Worm (Caenorhabditis elegans) whole organism, young adult: Measurements from ENCODE around the gene gsr-1.

Source experiments
- B0261.1 ChIP-seq: sonication (generic microtip); optimal IDR thresholded peaks from 2 replicates; lab custom pipeline; 2016; ENCODE audit warnings: mild to moderate bottlenecking, missing genetic modification characterization, moderate library complexity, missing compliant biosample characterization
- B0336.3 ChIP-seq: fragments of 200-800 bp; sonication (Bioruptor generic); IDR thresholded peaks from 2 replicates; pipeline ENCODE4 v1.3.6; 2022; ENCODE audit warnings: missing genetic modification characterization, missing compliant biosample characterization
- F10E7.11 ChIP-seq: sonication (generic microtip); optimal IDR thresholded peaks from 2 replicates; lab custom pipeline; 2017; ENCODE audit warnings: mild to moderate bottlenecking, missing genetic modification characterization, moderate library complexity, missing compliant biosample characterization
- F23B12.7 ChIP-seq: sonication (generic microtip); optimal IDR thresholded peaks from 2 replicates; lab custom pipeline; 2017; ENCODE audit warnings: missing genetic modification characterization, mild to moderate bottlenecking, missing compliant biosample characterization, antibody characterized with exemption, moderate library complexity; ENCODE audit not compliant: insufficient read depth
- F37B4.10 ChIP-seq: fragments of 200-800 bp; sonication (Bioruptor generic); IDR thresholded peaks from 2 replicates; pipeline ENCODE4 v1.3.6; 2022; ENCODE audit warnings: missing genetic modification characterization, missing compliant biosample characterization
- F39B2.1 ChIP-seq: fragments of 200-800 bp; sonication (Bioruptor generic); IDR thresholded peaks from 2 replicates; pipeline ENCODE4 v1.3.6; 2022; ENCODE audit warnings: missing genetic modification reagents, missing genetic modification characterization, missing compliant biosample characterization
- F55B11.4 ChIP-seq: sonication (generic microtip); optimal IDR thresholded peaks from 2 replicates; lab custom pipeline; 2016; ENCODE audit warnings: missing compliant biosample characterization, missing genetic modification characterization, borderline replicate concordance; ENCODE audit not compliant: insufficient read depth
- K12H6.12 ChIP-seq: fragments of 200-800 bp; sonication (Bioruptor generic); optimal IDR thresholded peaks from 2 replicates; lab custom pipeline; 2018; ENCODE audit warnings: mild to moderate bottlenecking, missing genetic modification characterization, missing compliant biosample characterization
- Y53F4B.3 ChIP-seq: fragments of 200-800 bp; sonication (Bioruptor generic); IDR thresholded peaks from 2 replicates; pipeline ENCODE4 v1.3.6; 2022; ENCODE audit warnings: missing genetic modification reagents, missing genetic modification characterization, missing compliant biosample characterization
- Y56A3A.18 ChIP-seq: fragments of 200-800 bp; sonication (Bioruptor generic); IDR thresholded peaks from 2 replicates; pipeline ENCODE4 v1.3.6; 2022; ENCODE audit warnings: missing genetic modification reagents, missing genetic modification characterization, missing compliant biosample characterization
- ama-1 ChIP-seq, 3 experiments: fragments of 150-350 bp in 1 of 3; sonication (generic microtip) in 2 of 3; optimal IDR thresholded peaks; 2 replicates each; lab custom pipeline; 2014 to 2018; ENCODE audit warnings: missing biosample characterization in 2 of 3, missing genetic modification characterization in 2 of 3, missing genetic modification reagents in 2 of 3
- aptf-2 ChIP-seq: fragments of 200-800 bp; sonication (Bioruptor generic); conservative IDR thresholded peaks from 2 replicates; pipeline ENCODE4 v1.3.6; 2022; ENCODE audit warnings: missing genetic modification reagents, missing genetic modification characterization, missing compliant biosample characterization
- attf-5 ChIP-seq: fragments of 200-800 bp; sonication (Bioruptor generic); optimal IDR thresholded peaks from 2 replicates; lab custom pipeline; 2018; ENCODE audit warnings: mild to moderate bottlenecking, missing genetic modification characterization, missing compliant biosample characterization
- attf-6 ChIP-seq: fragments of 200-800 bp; sonication (Bioruptor generic); IDR thresholded peaks from 2 replicates; pipeline ENCODE4 v1.3.6; 2022; ENCODE audit warnings: missing genetic modification reagents, missing genetic modification characterization, missing compliant biosample characterization
- bed-1 ChIP-seq: fragments of 200-800 bp; sonication (Bioruptor generic); IDR thresholded peaks from 2 replicates; pipeline ENCODE4 v1.3.6; 2022; ENCODE audit warnings: missing genetic modification reagents, missing genetic modification characterization, missing compliant biosample characterization
- ccch-3 ChIP-seq: fragments of 200-800 bp; sonication (Bioruptor generic); optimal IDR thresholded peaks from 2 replicates; lab custom pipeline; 2018; ENCODE audit warnings: mild to moderate bottlenecking, missing genetic modification characterization, missing compliant biosample characterization
- ceh-91 ChIP-seq: fragments of 200-800 bp; sonication (Bioruptor generic); IDR thresholded peaks from 2 replicates; pipeline ENCODE4 v1.3.6; 2022; ENCODE audit warnings: missing genetic modification reagents, missing genetic modification characterization, missing compliant biosample characterization
- dpl-1 ChIP-seq: fragments of 150-350 bp; optimal IDR thresholded peaks from 2 replicates; lab custom pipeline; 2014; ENCODE audit warnings: missing biosample characterization, missing genetic modification reagents, missing genetic modification characterization
- efl-1 ChIP-seq: fragments of 150-350 bp; optimal IDR thresholded peaks from 2 replicates; lab custom pipeline; 2014; ENCODE audit warnings: missing biosample characterization, missing genetic modification reagents, missing genetic modification characterization
- egl-44 ChIP-seq: fragments of 200-800 bp; sonication (Bioruptor generic); IDR thresholded peaks from 2 replicates; pipeline ENCODE4 v1.3.6; 2022; ENCODE audit warnings: missing genetic modification reagents, missing genetic modification characterization, missing compliant biosample characterization
- egrh-3 ChIP-seq: fragments of 200-800 bp; sonication (Bioruptor generic); IDR thresholded peaks from 2 replicates; pipeline ENCODE4 v1.3.6; 2022; ENCODE audit warnings: missing genetic modification reagents, missing genetic modification characterization, missing compliant biosample characterization
- ekl-4 ChIP-seq: fragments of 200-800 bp; sonication (Bioruptor generic); IDR thresholded peaks from 2 replicates; pipeline ENCODE4 v1.3.6; 2022; ENCODE audit warnings: missing genetic modification reagents, missing genetic modification characterization, missing compliant biosample characterization
- gei-17 ChIP-seq: fragments of 200-800 bp; sonication (Bioruptor generic); optimal IDR thresholded peaks from 2 replicates; lab custom pipeline; 2018; ENCODE audit warnings: mild to moderate bottlenecking, missing genetic modification characterization, missing compliant biosample characterization
- him-1 ChIP-seq: sonication (generic microtip); optimal IDR thresholded peaks from 2 replicates; lab custom pipeline; 2016; ENCODE audit warnings: missing genotype, missing genetic modification reagents, missing genetic modification characterization, missing compliant biosample characterization
- hlh-26 ChIP-seq: fragments of 200-800 bp; sonication (Bioruptor generic); conservative IDR thresholded peaks from 2 replicates; pipeline ENCODE4 v1.3.6; 2022; ENCODE audit warnings: missing genetic modification reagents, missing genetic modification characterization, missing compliant biosample characterization
- hmg-1.2 ChIP-seq: fragments of 200-800 bp; sonication (Bioruptor generic); IDR thresholded peaks from 2 replicates; pipeline ENCODE4 v1.3.6; 2022; ENCODE audit warnings: missing genetic modification reagents, missing genetic modification characterization, missing compliant biosample characterization
- lin-40 ChIP-seq: sonication (generic microtip); optimal IDR thresholded peaks from 2 replicates; lab custom pipeline; 2016; ENCODE audit warnings: missing genetic modification characterization, mild to moderate bottlenecking, missing compliant biosample characterization, missing genotype, missing genetic modification reagents
- madf-10 ChIP-seq: sonication (generic microtip); optimal IDR thresholded peaks from 2 replicates; lab custom pipeline; 2016; ENCODE audit warnings: mild to moderate bottlenecking, missing genetic modification characterization, missing compliant biosample characterization
- madf-8 ChIP-seq: fragments of 200-800 bp; sonication (Bioruptor generic); conservative IDR thresholded peaks from 2 replicates; pipeline ENCODE4 v1.3.6; 2022; ENCODE audit warnings: missing genetic modification reagents, missing genetic modification characterization, missing compliant biosample characterization
- mes-4 ChIP-seq: sonication (generic microtip); optimal IDR thresholded peaks from 2 replicates; lab custom pipeline; 2016; ENCODE audit warnings: missing genotype, missing genetic modification characterization, missing compliant biosample characterization
- mxl-1 ChIP-seq: sonication (generic microtip); optimal IDR thresholded peaks from 2 replicates; lab custom pipeline; 2016; ENCODE audit warnings: missing genetic modification characterization, missing compliant biosample characterization
- nfya-1 ChIP-seq: sonication (generic microtip); optimal IDR thresholded peaks from 2 replicates; lab custom pipeline; 2017; ENCODE audit warnings: antibody characterized with exemption, missing compliant biosample characterization, missing genetic modification characterization, borderline replicate concordance; ENCODE audit not compliant: insufficient read depth
- nhr-179 ChIP-seq: sonication (generic microtip); optimal IDR thresholded peaks from 2 replicates; lab custom pipeline; 2016; ENCODE audit warnings: mild to moderate bottlenecking, missing genetic modification characterization, missing compliant biosample characterization
- nhr-80 ChIP-seq: sonication (generic microtip); optimal IDR thresholded peaks from 2 replicates; lab custom pipeline; 2016; ENCODE audit warnings: missing genetic modification characterization, missing compliant biosample characterization
- rpc-1 ChIP-seq, 2 experiments: fragments of 150-350 bp in 1 of 2; sonication (generic microtip) in 1 of 2; optimal IDR thresholded peaks; 2 replicates each; lab custom pipeline; 2014 to 2018; ENCODE audit warnings: missing biosample characterization in 1 of 2, missing genetic modification characterization in 1 of 2, missing genetic modification reagents in 1 of 2, missing genotype in 1 of 2
- sea-2 ChIP-seq: fragments of 200-800 bp; sonication (Bioruptor generic); IDR thresholded peaks from 2 replicates; pipeline ENCODE4 v1.3.6; 2022; ENCODE audit warnings: missing genetic modification characterization, missing compliant biosample characterization
- snpc-1.1 ChIP-seq: sonication (generic microtip); optimal IDR thresholded peaks from 2 replicates; lab custom pipeline; 2017; ENCODE audit warnings: missing genetic modification characterization, mild to moderate bottlenecking, missing compliant biosample characterization, antibody characterized with exemption, moderate library complexity, missing genotype, missing genetic modification reagents; ENCODE audit not compliant: insufficient read depth
- somi-1 ChIP-seq: fragments of 200-800 bp; sonication (Bioruptor generic); optimal IDR thresholded peaks from 2 replicates; lab custom pipeline; 2018; ENCODE audit warnings: mild to moderate bottlenecking, missing genetic modification characterization, missing compliant biosample characterization
- tbx-9 ChIP-seq: sonication (generic microtip); optimal IDR thresholded peaks from 2 replicates; lab custom pipeline; 2016; ENCODE audit warnings: borderline replicate concordance, missing genetic modification characterization, inconsistent platforms, missing compliant biosample characterization
- unc-130 ChIP-seq: sonication (generic microtip); optimal IDR thresholded peaks from 2 replicates; lab custom pipeline; 2016; ENCODE audit warnings: missing genetic modification reagents, missing genetic modification characterization, missing compliant biosample characterization
- xnd-1 ChIP-seq: sonication (generic microtip); optimal IDR thresholded peaks from 2 replicates; lab custom pipeline; 2016; ENCODE audit warnings: missing genotype, missing genetic modification reagents, missing genetic modification characterization, missing compliant biosample characterization
- zfh-2 ChIP-seq: fragments of 200-800 bp; sonication (Bioruptor generic); conservative IDR thresholded peaks from 2 replicates; pipeline ENCODE4 v1.3.6; 2022; ENCODE audit warnings: missing genetic modification reagents, missing genetic modification characterization, missing compliant biosample characterization
- ztf-18 ChIP-seq: sonication (generic microtip); optimal IDR thresholded peaks from 2 replicates; lab custom pipeline; 2016; ENCODE audit warnings: missing genotype, mild to moderate bottlenecking, missing genetic modification characterization, missing compliant biosample characterization
- ztf-25 ChIP-seq: fragments of 200-800 bp; sonication (Bioruptor generic); IDR thresholded peaks from 2 replicates; pipeline ENCODE4 v1.3.6; 2022; ENCODE audit warnings: missing genetic modification reagents, missing genetic modification characterization, missing compliant biosample characterization
- ztf-28 ChIP-seq: fragments of 200-800 bp; sonication (Bioruptor generic); IDR thresholded peaks from 2 replicates; pipeline ENCODE4 v1.3.6; 2022; ENCODE audit warnings: missing genetic modification reagents, missing genetic modification characterization, missing compliant biosample characterization
- ztf-3 ChIP-seq: fragments of 200-800 bp; sonication (Bioruptor generic); optimal IDR thresholded peaks from 2 replicates; lab custom pipeline; 2018; ENCODE audit warnings: mild to moderate bottlenecking, missing genetic modification characterization, missing compliant biosample characterization

gsr-1 gene

DNA sequence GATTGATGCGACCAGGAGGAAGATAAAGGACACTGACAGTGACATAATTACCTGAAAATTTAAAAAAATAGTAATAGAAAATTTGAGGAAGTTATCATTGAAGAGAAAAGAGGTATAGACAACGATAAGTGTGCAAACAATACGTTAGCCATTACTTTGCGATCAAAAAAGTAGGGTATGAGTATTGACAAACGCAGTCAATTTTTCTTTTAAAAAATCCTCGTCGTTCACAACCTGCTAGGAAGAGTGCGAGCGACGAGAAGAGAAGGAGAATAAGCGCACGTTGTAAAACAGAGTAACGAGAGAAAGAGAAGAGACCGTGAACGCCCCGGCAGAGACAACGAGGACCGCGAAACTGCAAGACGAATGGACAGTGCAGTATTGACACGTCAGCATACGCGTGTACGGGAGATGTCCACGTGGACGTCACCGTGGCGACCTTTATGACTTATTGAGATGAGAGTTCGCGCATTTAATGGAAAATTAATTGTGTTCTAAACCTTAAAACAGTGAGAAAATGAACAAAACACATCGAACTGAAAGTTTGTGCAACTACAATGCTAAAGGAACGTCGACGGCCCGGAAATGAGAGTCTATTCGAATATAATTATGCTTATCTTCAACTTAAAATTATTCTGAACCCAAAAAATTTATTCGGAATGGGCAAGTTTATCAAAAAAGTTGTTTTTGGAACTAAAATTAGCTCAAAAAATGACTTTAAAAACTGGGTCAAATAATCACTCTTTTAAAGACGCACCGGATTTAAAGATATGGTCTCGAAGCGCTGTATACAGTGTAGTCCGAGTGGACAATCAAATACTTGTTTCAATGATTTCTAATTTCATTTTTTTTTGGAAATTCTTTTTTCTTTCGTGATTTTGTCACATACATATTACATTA is 51.0 kb downstream of the gsr-1 start, which contains the start of the genes pdi-1 and C14B1.2 (continued):
- TF ChIP-seq attf-5 (GFP tag; lab: Kevin White, UChicago) (peak; percentile 84), ztf-3 (GFP tag; lab: Kevin White, UChicago) (no peak), madf-8 (GFP tag; lab: Robert Waterston, UW) (no peak), F39B2.1 (GFP tag; lab: Robert Waterston, UW) (no peak), nhr-179 (tag; lab: Kevin White, UChicago) (no peak), nhr-80 (tag; lab: Kevin White, UChicago) (peak; percentile 91), egrh-3 (GFP tag; lab: Robert Waterston, UW) (no peak), F37B4.10 (GFP tag; lab: Robert Waterston, UW) (0 out of 2 replicates have a peak, but pooled peaks have one; percentile 22), F23B12.7 (tag; lab: Kevin White, UChicago) (peak; percentile 53), nfya-1 (no peak), madf-10 (tag; lab: Kevin White, UChicago) (peak; percentile 44), Y56A3A.18 (GFP tag; lab: Robert Waterston, UW) (no peak), B0336.3 (GFP tag; lab: Robert Waterston, UW) (peak; percentile 43; the same call in 1 of the 2 replicates), ccch-3 (GFP tag; lab: Kevin White, UChicago) (no peak), zfh-2 (GFP tag; lab: Robert Waterston, UW) (peak; percentile 84), ztf-18 (tag; lab: Kevin White, UChicago) (peak; percentile 79), somi-1 (no peak), ceh-91 (GFP tag; lab: Robert Waterston, UW) (no peak), aptf-2 (GFP tag; lab: Robert Waterston, UW) (no peak), ekl-4 (GFP tag; lab: Robert Waterston, UW) (no peak), hlh-26 (GFP tag; lab: Robert Waterston, UW) (no peak), sea-2 (no peak), efl-1 (no peak), gei-17 (GFP tag; lab: Kevin White, UChicago) (no peak), xnd-1 (tag; lab: Kevin White, UChicago) (no peak), snpc-1.1 (tag; lab: Kevin White, UChicago) (no peak), F55B11.4 (no peak), Y53F4B.3 (no peak), him-1 (tag; lab: Kevin White, UChicago) (no peak), K12H6.12 (tag; lab: Kevin White, UChicago) (no peak), egl-44 (GFP tag; lab: Robert Waterston, UW) (no peak), unc-130 (GFP tag; lab: Kevin White, UChicago) (no peak), lin-40 (tag; lab: Kevin White, UChicago) (peak; percentile 51), ztf-28 (GFP tag; lab: Robert Waterston, UW) (no peak), ztf-25 (GFP tag; lab: Robert Waterston, UW) (no peak), ama-1 (optimal IDR thresholded peaks at IDR 0.05; lab: Kevin White, UChicago) (peak; percentile 29), ama-1 (GFP tag; optimal IDR thresholded peaks at IDR 0.05; lab: Kevin White, UChicago) (no peak), mes-4 (tag; lab: Kevin White, UChicago) (no peak), rpc-1 (optimal IDR thresholded peaks at IDR 0.05; lab: Kevin White, UChicago) (no peak), rpc-1 (tag; optimal IDR thresholded peaks at IDR 0.05; lab: Kevin White, UChicago) (no peak), dpl-1 (no peak), F10E7.11 (tag; lab: Kevin White, UChicago) (no peak), tbx-9 (no peak), B0261.1 (tag; lab: Kevin White, UChicago) (no peak), bed-1 (GFP tag; lab: Robert Waterston, UW) (no peak), attf-6 (GFP tag; lab: Robert Waterston, UW) (0 out of 2 replicates have a peak, but pooled peaks have one; percentile 12), hmg-1.2 (GFP tag; lab: Robert Waterston, UW) (peak; percentile 56), mxl-1 (tag; lab: Kevin White, UChicago) (no peak)
